Worm (Caenorhabditis elegans) whole organism, late embryonic: ENCODE results near the gene unc-7.

ENCODE experiments used
- K02D7.2 ChIP-seq: sonication (generic microtip); optimal IDR thresholded peaks from 2 replicates; lab custom pipeline; 2017; ENCODE audit warnings: mild to moderate bottlenecking, missing genetic modification characterization, missing compliant biosample characterization
- T23F11.4 ChIP-seq: fragments of 200-800 bp; sonication (Bioruptor generic); optimal IDR thresholded peaks from 2 replicates; lab custom pipeline; 2018; ENCODE audit warnings: mild to moderate bottlenecking, missing genetic modification characterization, missing compliant biosample characterization
- ceh-14 ChIP-seq: sonication (generic microtip); optimal IDR thresholded peaks from 2 replicates; lab custom pipeline; 2016; ENCODE audit warnings: missing genotype, missing genetic modification characterization, missing compliant biosample characterization
- ceh-19 ChIP-seq: fragments of 200-800 bp; sonication (Bioruptor generic); optimal IDR thresholded peaks from 2 replicates; lab custom pipeline; 2018; ENCODE audit warnings: mild to moderate bottlenecking, missing genetic modification characterization, missing compliant biosample characterization
- ceh-2 ChIP-seq: sonication (generic microtip); optimal IDR thresholded peaks from 2 replicates; lab custom pipeline; 2016; ENCODE audit warnings: missing genotype, missing genetic modification characterization, missing compliant biosample characterization
- ceh-45 ChIP-seq: fragments of 200-800 bp; sonication (Bioruptor generic); IDR thresholded peaks from 2 replicates; pipeline ENCODE4 v1.3.6; 2022; ENCODE audit warnings: missing genetic modification reagents, missing genetic modification characterization, missing compliant biosample characterization
- ceh-48 ChIP-seq: sonication (generic microtip); optimal IDR thresholded peaks from 2 replicates; lab custom pipeline; 2016; ENCODE audit warnings: missing genetic modification characterization, inconsistent platforms, missing compliant biosample characterization
- ceh-6 ChIP-seq: fragments of 200-800 bp; sonication (Bioruptor generic); optimal IDR thresholded peaks from 2 replicates; lab custom pipeline; 2018; ENCODE audit warnings: mild to moderate bottlenecking, missing genetic modification characterization, missing compliant biosample characterization
- ceh-9 ChIP-seq: sonication (generic microtip); optimal IDR thresholded peaks from 2 replicates; lab custom pipeline; 2016; ENCODE audit warnings: mild to moderate bottlenecking, missing genetic modification characterization, inconsistent platforms, missing compliant biosample characterization
- che-1 ChIP-seq: sonication (generic microtip); optimal IDR thresholded peaks from 2 replicates; lab custom pipeline; 2016; ENCODE audit warnings: mild to moderate bottlenecking, missing genetic modification characterization, missing compliant biosample characterization
- fax-1 ChIP-seq: sonication (generic microtip); optimal IDR thresholded peaks from 2 replicates; lab custom pipeline; 2016; ENCODE audit warnings: missing genotype, missing genetic modification characterization, missing compliant biosample characterization
- fkh-10 ChIP-seq: fragments of 150-350 bp; optimal IDR thresholded peaks from 2 replicates; lab custom pipeline; 2014; ENCODE audit warnings: missing biosample characterization, missing genetic modification reagents, missing genetic modification characterization
- hlh-13 ChIP-seq: fragments of 200-800 bp; sonication (Bioruptor generic); optimal IDR thresholded peaks from 2 replicates; lab custom pipeline; 2018; ENCODE audit warnings: mild to moderate bottlenecking, missing genetic modification characterization, missing compliant biosample characterization
- lin-11 ChIP-seq: fragments of 200-800 bp; sonication (Bioruptor generic); optimal IDR thresholded peaks from 2 replicates; lab custom pipeline; 2018; ENCODE audit warnings: mild to moderate bottlenecking, missing genetic modification characterization, missing compliant biosample characterization
- mec-3 ChIP-seq: sonication (generic microtip); optimal IDR thresholded peaks from 2 replicates; lab custom pipeline; 2016; ENCODE audit warnings: borderline replicate concordance, missing genetic modification characterization, missing compliant biosample characterization
- nfya-1 ChIP-seq: sonication (generic microtip); optimal IDR thresholded peaks from 2 replicates; lab custom pipeline; 2017; ENCODE audit warnings: missing genetic modification characterization, mild to moderate bottlenecking, missing compliant biosample characterization, antibody characterized with exemption, moderate library complexity
- nhr-11 ChIP-seq: fragments of 150-350 bp; optimal IDR thresholded peaks from 2 replicates; lab custom pipeline; 2014; ENCODE audit warnings: missing biosample characterization, missing genetic modification characterization
- pag-3 ChIP-seq: sonication (generic microtip); optimal IDR thresholded peaks from 2 replicates; lab custom pipeline; 2016; ENCODE audit warnings: missing compliant biosample characterization, missing genetic modification characterization, borderline replicate concordance
- pat-9 ChIP-seq: fragments of 200-800 bp; sonication (Bioruptor generic); optimal IDR thresholded peaks from 2 replicates; lab custom pipeline; 2018; ENCODE audit warnings: mild to moderate bottlenecking, missing genetic modification characterization, moderate library complexity, missing compliant biosample characterization
- ref-2 ChIP-seq: sonication (generic microtip); optimal IDR thresholded peaks from 2 replicates; lab custom pipeline; 2016; ENCODE audit warnings: missing genetic modification characterization, missing compliant biosample characterization
- rnt-1 ChIP-seq: sonication (generic microtip); optimal IDR thresholded peaks from 2 replicates; lab custom pipeline; 2016; ENCODE audit warnings: missing genetic modification characterization, missing compliant biosample characterization
- sdc-2 ChIP-seq: sonication (generic microtip); optimal IDR thresholded peaks from 2 replicates; lab custom pipeline; 2016; ENCODE audit warnings: missing genotype, missing genetic modification characterization, missing compliant biosample characterization
- tbx-2 ChIP-seq: sonication (generic microtip); optimal IDR thresholded peaks from 2 replicates; lab custom pipeline; 2016; ENCODE audit warnings: missing genetic modification characterization, missing compliant biosample characterization
- tbx-7 ChIP-seq: sonication (generic microtip); optimal IDR thresholded peaks from 2 replicates; lab custom pipeline; 2016; ENCODE audit warnings: missing genotype, missing genetic modification characterization, missing compliant biosample characterization
- unc-3 ChIP-seq, 2 experiments: fragments of 200-800 bp in 1 of 2; sonication (Bioruptor generic) in 1 of 2; sonication (generic microtip) in 1 of 2; conservative IDR thresholded peaks in 1 of 2; optimal IDR thresholded peaks in 1 of 2; 2 replicates each; pipeline versions ENCODE4 v1.3.6 to Lab custom; 2016 to 2022; ENCODE audit warnings: missing compliant biosample characterization in 2 of 2, missing genetic modification characterization in 2 of 2, missing genetic modification reagents in 1 of 2
- unc-42 ChIP-seq: sonication (generic microtip); optimal IDR thresholded peaks from 2 replicates; lab custom pipeline; 2016; ENCODE audit warnings: missing genotype, missing genetic modification characterization, missing compliant biosample characterization
- unc-86 ChIP-seq: sonication (generic microtip); optimal IDR thresholded peaks from 2 replicates; lab custom pipeline; 2016; ENCODE audit warnings: missing genetic modification characterization, missing compliant biosample characterization
- ztf-16 ChIP-seq: sonication (generic microtip); optimal IDR thresholded peaks from 2 replicates; lab custom pipeline; 2017; ENCODE audit warnings: missing genetic modification characterization, missing compliant biosample characterization

The unc-7 gene

DNA sequence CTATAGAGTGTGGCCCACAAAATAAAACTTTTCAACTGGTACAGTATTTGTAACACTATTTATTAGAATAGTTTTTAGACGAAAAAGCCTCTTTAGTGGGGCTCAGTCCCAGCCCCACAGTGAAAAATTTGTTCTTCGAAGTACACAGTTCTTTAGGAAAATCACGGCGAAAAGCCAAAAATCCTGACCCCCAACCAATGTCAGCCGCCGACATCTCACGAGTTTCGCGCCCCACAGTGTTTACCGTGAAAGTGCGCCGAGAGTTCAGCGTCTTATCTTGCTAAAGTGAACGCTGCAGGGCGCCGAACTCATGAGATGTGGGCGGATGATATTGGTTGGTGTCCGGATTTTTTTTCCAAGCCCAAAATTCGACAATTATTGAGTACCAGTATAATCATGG lies 23.4 kb upstream of the unc-7 start:
- TF ChIP-seq pat-9 (tag; lab: Kevin White, UChicago) = no peak
- TF ChIP-seq ceh-45 (GFP tag; lab: Robert Waterston, UW) = no peak
- TF ChIP-seq nhr-11 (tag; lab: Kevin White, UChicago) = no peak

DNA sequence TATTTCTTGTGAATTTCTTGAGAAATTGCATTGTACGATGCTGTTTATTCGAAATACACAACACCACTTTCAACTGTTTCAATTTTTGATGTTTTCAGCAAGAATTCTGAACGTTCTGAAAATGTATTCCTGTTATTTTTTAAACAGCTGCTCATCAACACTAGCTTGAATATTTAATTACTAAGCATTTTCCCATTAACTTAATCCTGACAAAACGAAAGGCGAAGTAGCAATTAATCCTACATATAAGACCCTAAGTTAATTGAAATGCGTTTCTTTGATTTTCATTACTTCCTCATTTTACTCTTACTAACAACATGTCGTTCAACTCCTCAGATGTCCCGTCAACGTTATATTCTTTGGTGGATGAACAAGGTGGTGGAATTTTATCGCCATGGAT lies 20.9 kb upstream of the unc-7 start, which contains the start of gene ocr-3:
TSS of gene ocr-3 (plus strand) at position 301 of the 400 bp plus-strand sequence.
- TF ChIP-seq ref-2 = no peak
- no peak for TF ChIP-seq nfya-1 (tag; lab: Kevin White, UChicago)
- no peak for TF ChIP-seq nhr-11 (tag; lab: Kevin White, UChicago)
- TF ChIP-seq che-1 = no peak
- no peak for TF ChIP-seq unc-42 (tag; lab: Kevin White, UChicago)
- TF ChIP-seq ceh-2 (tag; lab: Kevin White, UChicago) = no peak
- no peak for TF ChIP-seq tbx-7 (tag; lab: Kevin White, UChicago)
- TF ChIP-seq, all 69 proteins: peak for 0

ce11 chrX:15167692-15168091 lies 20.2 kb upstream of the unc-7 start:
- no peak for TF ChIP-seq T23F11.4 (GFP tag; lab: Kevin White, UChicago)
- TF ChIP-seq ceh-9 (tag; lab: Kevin White, UChicago) = no peak

- TF ChIP-seq tbx-7 (tag; lab: Kevin White, UChicago) (no peak), K02D7.2 (tag; lab: Kevin White, UChicago) (no peak), rnt-1 (tag; lab: Kevin White, UChicago) (no peak), hlh-13 (GFP tag; lab: Kevin White, UChicago) (no peak), ceh-19 (GFP tag; lab: Kevin White, UChicago) (no peak), sdc-2 (tag; lab: Kevin White, UChicago) (no peak), ceh-14 (tag; lab: Kevin White, UChicago) (no peak), unc-86 (tag; lab: Kevin White, UChicago) (no peak), pag-3 (tag; lab: Kevin White, UChicago) (no peak), unc-42 (tag; lab: Kevin White, UChicago) (no peak), unc-3 (GFP tag; conservative IDR thresholded peaks at IDR 0.05; lab: Robert Waterston, UW) (no peak), unc-3 (tag; optimal IDR thresholded peaks at IDR 0.05; lab: Kevin White, UChicago) (no peak), fax-1 (tag; lab: Kevin White, UChicago) (no peak), ceh-2 (tag; lab: Kevin White, UChicago) (no peak)
These were observed 18.6 kb upstream of the unc-7 start, which contains the start of gene T10B10.8 for ce11 chrX:15166122-15166521. T10B10.8 (minus strand) TSS chrX:15166222.

ce11 chrX:15164108-15164507 lies 16.6 kb upstream of the unc-7 start, which contains the start of gene T10B10.9:
T10B10.9 (plus strand) TSS chrX:15164408.
- no peak for TF ChIP-seq mec-3 (tag; lab: Kevin White, UChicago)
- TF ChIP-seq ztf-16 (tag; lab: Kevin White, UChicago) = no peak
- TF ChIP-seq T23F11.4 (GFP tag; lab: Kevin White, UChicago) = no peak
- no peak for TF ChIP-seq ceh-6
- TF ChIP-seq, all 69 proteins: peak for 0

ce11 chrX:15163118-15163517 lies 15.6 kb upstream of the unc-7 start:
- TF ChIP-seq pag-3 (tag; lab: Kevin White, UChicago) = no peak
- no peak for TF ChIP-seq fkh-10 (GFP tag; lab: Kevin White, UChicago)
- no peak for TF ChIP-seq ceh-9 (tag; lab: Kevin White, UChicago)
- TF ChIP-seq ceh-48 (tag; lab: Kevin White, UChicago) = no peak
- no peak for TF ChIP-seq lin-11 (tag; lab: Kevin White, UChicago)
- TF ChIP-seq tbx-2 (tag; lab: Kevin White, UChicago) = no peak
